Fruit fly (Drosophila melanogaster) ovary, adult (tissue): ENCODE results near the gene cal1.

ENCODE experiments used
- CG17801 ChIP-seq: fragments of 200-800 bp; optimal IDR thresholded peaks from 2 replicates; lab custom pipeline; 2019; ENCODE audit warnings: missing biosample characterization, mild to moderate bottlenecking, missing genetic modification characterization, moderate library complexity; ENCODE audit not compliant: partially characterized antibody

The cal1 gene

DNA sequence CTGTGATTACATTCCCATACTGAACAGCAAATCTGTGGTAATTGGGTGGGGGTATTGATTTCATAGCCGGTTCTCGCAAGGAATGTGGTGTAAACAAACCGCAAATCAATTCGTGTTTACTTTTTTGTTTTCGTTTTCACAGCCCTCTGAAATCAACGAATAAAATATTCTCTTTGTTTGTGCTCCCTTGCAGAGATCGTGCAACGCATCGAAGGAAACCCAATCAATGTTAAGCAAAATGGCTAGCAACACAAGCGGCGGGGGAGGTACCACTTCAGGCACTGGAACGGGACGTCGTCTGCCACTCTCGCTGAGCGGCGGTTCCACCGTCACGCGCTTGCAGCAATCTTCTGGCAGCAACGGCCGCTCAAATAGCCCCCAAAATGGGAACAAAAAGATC lies 5.6 kb upstream of the cal1 start:
- no peak for TF ChIP-seq CG17801 (GFP tag; lab: Kevin White, UChicago)

DNA sequence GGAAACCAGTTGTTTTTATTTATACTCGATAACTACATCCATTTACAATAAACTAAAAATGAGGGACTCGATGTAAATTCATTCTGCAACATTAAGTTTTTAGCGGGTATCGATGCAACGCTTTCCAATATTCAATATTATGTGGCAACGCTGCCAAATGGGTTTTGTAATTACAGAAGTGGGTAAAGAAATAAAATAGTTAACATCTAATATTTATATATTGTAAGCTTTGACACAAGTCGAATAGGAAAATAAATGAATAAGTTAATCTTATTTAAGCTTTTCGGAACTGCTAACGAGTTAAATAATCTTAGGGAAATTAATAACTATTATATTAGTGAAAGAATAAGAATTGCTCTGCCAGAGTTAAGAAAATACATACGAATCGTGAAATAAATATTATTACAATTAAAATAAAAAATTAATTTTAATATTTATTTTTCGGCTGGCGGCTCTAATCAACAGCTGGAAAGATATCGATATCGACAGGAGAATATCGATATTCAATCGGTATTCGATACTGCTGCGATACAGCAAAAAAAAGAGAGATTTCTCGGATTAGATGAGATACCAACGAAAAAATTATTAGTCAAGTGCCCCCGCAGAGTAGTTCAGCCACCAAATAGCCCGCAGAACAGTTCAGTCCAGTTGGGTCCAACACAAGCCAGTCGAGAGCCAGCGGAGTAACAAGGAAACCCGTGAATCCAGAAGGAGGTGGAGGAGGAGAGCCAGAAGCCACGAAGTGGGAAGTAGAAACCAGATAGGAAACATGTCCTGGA lies 2.9 kb upstream of the cal1 start, which contains the start of gene GckIII:
GckIII (plus strand) TSS at position 485 of the 779 bp plus-strand sequence.
- no peak for TF ChIP-seq CG17801 (GFP tag; lab: Kevin White, UChicago)

DNA sequence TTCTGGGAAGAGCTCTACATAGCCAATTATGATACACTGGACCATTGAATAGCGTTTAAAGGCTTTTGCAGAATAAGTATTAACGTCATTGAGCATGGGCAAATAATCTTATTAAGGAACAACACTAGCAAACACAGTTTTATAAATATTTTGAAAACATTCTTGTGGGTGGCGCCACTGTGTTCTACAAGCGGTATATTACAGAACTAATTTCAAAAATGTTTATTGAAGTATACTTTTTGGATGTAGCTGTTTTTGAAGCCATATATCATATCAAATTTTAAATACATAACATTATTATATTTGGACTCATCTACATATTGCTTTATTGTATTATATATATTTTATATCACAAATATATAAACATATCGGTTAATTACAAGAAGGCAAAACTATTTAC lies 20.8 kb downstream of the cal1 start:
- TF ChIP-seq CG17801 (GFP tag; lab: Kevin White, UChicago): no peak

DNA sequence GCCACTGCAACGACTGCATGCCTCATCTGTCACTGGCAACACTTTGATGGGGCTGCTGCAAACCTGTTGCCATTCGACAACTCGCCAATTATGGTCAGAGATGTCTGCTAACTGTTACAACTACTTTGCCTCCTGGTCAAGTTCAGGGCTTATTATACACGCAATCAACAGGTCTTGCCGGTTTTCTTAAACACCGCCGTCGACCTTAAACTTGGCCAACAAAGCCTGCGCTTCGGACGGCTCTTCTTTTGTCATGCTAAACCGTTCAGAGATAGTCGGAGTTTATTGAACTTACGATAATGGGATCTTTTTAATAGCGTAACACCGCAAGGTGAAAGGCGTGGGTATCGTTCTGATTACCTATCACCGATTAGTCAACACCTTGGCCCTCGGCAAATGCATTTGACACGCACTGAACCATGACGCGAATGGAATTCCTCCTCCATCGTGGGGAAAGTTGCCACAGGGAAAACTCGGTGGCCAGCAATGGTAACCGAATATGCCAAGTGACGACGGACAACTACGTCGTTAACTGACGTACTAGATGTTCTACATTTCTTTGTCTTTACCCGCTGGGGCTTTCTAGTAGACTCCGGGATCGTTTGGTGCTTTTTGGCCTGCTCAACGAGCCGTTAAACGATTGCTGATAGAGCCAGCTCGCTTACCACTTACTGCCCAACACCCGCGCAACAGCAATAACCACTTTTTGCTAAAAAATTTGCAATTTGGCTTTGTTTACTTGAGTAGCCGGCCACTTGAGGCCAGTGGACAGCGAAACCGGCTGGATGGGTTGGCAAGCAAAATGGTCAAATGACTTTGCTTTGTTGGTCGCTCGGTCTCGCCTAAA lies 23.0 kb downstream of the cal1 start:
- no peak for TF ChIP-seq CG17801 (GFP tag; lab: Kevin White, UChicago)

DNA sequence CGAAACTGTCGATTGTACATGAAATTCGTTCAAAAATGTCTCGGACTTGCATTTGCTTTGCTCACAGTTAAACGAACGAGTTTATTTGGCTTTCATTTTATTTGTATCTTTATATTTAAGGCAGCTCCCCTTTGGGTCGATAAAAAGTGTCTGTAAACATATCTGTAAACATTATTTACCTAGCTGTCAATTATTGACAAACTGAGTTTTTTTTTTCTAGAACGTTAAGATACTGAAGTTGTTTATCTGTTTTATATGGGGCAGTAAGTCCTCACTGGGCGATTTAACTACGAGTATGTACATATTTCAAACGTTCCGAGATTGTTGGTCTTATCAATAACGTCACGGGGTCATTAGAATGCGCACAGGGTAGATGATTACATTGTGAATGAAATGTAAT lies 27.6 kb downstream of the cal1 start:
- no peak for TF ChIP-seq CG17801 (GFP tag; lab: Kevin White, UChicago)

DNA sequence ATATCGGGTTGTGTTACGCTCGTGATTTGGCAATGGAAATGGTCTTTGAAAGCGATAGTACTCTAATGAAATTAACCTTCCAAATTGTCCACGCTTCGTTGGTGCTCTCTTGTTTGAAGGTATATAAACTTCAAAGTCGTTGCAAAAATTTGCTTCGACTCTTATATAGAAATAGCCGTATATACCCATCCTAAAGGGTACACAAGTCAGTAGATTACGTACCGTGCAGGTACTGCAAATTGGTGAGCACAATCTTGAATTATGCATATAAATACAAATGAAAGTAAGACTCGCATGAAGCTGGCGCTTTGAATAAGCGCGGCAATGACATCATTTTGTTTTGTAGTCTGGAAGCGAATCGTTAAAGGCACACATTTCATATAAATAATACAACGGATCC lies 28.2 kb downstream of the cal1 start:
- no peak for TF ChIP-seq CG17801 (GFP tag; lab: Kevin White, UChicago)

DNA sequence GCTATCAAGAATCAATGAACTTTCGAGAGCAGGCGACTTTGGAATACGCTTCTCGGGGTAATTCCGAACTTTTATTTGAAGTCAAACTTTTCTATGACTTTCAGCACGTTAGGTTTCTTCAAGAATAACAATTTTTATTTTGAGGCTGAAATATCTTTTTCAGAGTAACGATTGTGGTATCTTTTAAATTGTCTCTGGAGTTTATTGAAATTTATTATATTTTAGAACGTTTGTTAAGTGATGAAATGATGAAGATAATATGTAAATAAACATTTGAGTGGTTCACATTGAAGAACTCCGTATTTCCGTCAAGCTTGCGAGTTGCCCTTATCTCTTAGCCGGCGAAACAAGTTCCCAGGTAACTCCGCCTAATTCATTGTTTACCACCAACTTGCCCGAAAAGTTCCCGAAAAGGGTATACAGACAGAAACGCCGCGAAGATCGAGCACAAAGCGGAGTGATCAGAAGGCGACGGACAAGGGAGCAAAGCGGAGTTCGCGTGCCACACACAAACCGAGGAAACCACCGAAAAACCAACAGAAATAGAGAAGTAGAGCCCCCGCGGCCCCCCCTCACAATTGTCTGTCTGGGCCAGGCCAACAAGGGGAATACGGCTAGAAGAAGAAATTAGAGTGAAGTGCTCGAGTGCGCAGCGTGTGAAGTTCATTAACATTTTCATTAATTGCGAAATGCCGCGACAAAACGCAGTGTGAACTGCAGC lies 29.7 kb downstream of the cal1 start:
- no peak for TF ChIP-seq CG17801 (GFP tag; lab: Kevin White, UChicago)

DNA sequence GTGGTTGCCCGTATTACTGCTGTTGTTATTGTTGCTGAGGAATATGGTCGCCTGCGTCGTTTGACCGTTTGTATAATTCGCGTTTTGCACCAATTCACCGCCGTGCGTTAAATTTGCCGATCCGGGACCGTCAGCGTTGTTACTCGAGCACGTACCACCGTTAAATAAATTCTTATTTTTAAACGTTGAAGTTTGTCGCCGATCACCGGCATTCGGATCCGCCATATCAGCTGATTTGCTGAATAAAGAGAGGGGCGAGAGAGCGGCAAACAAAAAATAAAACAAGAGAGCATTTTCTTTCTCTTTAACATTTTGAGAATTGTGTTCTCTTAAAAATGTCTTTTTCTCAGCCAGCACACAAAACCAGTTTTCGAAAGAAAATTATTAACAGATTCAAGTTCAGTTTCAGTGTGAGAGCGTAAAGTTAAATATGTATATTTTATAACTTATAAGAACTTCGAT lies 30.9 kb downstream of the cal1 start:
- TF ChIP-seq CG17801 (GFP tag; lab: Kevin White, UChicago): peak; percentile 56

DNA sequence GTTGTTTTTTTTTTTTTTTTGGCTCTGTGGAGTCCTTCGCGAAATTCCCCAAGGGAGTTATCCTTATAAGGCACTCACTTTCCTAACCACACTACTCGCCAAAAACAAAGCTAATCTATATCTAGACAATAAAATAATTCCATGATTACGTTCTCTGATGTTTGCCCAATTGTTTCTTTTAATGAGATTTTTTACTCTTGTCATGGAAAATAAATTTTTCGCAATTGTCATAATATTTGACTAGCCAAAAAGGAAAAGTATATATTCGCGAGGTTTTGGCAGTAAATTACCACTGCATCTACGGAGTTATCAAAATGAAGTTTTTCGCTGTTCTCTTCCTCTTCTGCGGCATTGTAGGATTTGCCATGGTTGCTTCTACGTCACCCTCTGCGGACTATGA lies 32.1 kb downstream of the cal1 start, which contains the start of gene CG34278:
CG34278 (plus strand) TSS at position 301 of the 400 bp plus-strand sequence.
- TF ChIP-seq CG17801 (GFP tag; lab: Kevin White, UChicago): no peak

DNA sequence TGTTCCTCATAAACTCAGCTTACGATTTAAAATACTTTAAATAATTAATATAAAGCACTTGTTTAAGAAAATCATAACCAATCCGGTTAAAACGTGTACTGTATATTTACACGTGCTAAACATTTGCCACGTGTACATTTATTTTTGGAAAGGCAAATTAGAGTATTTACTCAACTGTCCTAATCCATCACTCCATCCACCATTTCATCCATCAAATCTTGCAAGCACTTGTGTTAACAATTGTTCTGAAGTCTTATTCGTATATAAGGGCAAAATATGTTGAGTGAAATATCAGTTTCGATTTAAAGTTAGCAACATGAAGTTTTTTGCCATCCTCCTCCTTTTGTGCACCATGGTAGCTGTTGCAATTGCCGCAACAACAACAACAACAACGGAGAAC lies 33.2 kb downstream of the cal1 start, which contains the start of gene CG42779:
CG42779 (plus strand) TSS at position 301 of the 400 bp plus-strand sequence.
- no peak for TF ChIP-seq CG17801 (GFP tag; lab: Kevin White, UChicago)

DNA sequence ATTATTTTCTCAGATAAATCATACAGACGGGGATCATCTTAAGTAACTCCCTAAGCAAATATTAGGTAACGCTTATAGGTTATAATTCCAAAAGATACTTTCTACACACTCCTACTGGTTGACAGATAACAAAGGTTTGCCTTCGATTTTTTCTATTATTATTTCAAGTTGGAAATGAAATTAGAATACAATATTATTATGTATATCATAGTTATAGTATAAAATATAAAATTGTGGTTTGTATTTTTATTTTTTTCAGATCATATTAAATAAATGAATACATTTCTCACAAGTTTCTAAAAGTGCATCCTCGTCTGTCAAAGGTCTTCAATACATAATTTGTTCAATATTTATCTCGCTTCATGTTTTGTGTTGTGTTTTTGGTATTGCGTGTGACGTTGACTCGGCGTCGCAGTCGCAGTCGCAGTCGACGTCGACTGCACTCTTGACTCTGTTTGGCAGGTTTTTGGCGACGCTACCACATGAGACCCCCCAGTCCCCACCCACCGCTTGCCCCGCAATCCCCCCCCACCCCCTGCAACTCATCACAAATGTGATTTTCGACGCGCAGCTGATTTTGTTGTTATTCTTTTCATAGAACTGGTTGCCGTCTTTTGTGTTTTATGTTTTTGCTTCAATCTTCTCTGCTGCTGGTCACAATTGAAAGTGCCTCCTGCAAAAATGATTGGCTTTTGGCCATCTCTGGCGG lies 34.9 kb downstream of the cal1 start:
- TF ChIP-seq CG17801 (GFP tag; lab: Kevin White, UChicago): no peak

DNA sequence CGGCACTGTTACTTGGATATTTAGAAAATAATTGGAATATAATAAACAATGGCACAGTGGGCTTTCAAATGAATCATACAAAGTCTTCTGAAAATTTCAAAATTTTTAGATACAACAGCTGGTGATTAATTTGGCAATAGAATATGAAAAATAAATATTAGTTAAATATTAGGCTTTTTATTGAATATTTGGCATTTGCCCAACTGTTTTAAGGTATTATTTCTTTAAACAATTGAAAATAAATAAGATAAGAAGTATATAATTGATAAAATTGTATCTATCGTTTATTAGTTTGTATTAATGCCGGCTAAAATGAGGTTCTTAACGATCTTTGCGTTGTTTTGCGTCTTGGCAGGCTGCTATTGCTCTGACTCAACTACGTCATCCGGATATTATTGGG lies 36.1 kb downstream of the cal1 start, which contains the start of gene CG45079:
CG45079 (plus strand) TSS at position 301 of the 400 bp plus-strand sequence.
- no peak for TF ChIP-seq CG17801 (GFP tag; lab: Kevin White, UChicago)

DNA sequence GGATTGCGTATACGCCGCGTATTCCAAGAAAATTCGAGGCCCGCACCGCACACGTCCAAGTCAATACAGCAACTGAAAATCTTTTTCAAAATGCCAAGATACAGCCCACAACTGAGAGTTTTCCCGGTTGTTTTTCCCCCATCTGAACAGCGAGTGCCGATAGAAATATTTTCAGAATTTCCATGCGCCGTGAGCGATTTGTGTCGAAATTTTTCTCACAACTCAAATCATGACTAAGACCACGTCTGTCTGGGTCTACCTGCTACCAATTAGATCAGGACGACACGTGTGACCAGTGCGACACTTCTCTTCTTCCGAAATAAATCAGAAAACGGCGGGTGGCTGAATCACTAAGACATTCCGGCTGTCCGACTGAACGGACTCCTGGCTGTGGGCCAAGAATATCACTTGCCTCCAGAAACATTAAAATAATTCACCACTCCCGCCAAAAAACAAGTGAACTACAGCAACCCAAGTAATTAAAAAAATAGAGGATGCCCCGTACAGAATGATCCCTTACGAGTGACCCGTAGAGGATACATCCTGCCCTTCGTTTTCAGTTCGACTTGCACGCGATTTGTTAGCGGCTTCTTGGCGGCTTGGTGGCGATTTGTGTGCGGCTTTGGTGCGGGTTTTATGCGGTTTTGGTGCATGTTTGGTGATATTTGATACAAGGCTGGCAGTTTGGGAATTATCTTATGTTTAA lies 37.4 kb downstream of the cal1 start, which contains the start of gene cher:
cher (minus strand) TSS at position 51 of the 706 bp plus-strand sequence.
- TF ChIP-seq CG17801 (GFP tag; lab: Kevin White, UChicago): no peak
